Worm (Caenorhabditis elegans) whole organism, L3 larva: ENCODE data around the gene pir-2.

Experiments
- R02D3.7 ChIP-seq: fragments of 150-350 bp; optimal IDR thresholded peaks from 2 replicates; lab custom pipeline; 2014; ENCODE audit warnings: missing biosample characterization, missing genetic modification characterization
- ZK546.5 ChIP-seq: sonication (generic microtip); optimal IDR thresholded peaks from 2 replicates; lab custom pipeline; 2017; ENCODE audit warnings: missing biosample characterization, missing genetic modification characterization
- aly-2 ChIP-seq: fragments of 150-350 bp; optimal IDR thresholded peaks from 2 replicates; lab custom pipeline; 2014; ENCODE audit warnings: missing biosample characterization, missing genetic modification characterization
- ceh-16 ChIP-seq: sonication (generic microtip); optimal IDR thresholded peaks from 2 replicates; lab custom pipeline; 2017; ENCODE audit warnings: missing biosample characterization, missing genetic modification characterization
- ceh-82 ChIP-seq: fragments of 150-350 bp; optimal IDR thresholded peaks from 2 replicates; lab custom pipeline; 2014; ENCODE audit warnings: missing biosample characterization, missing genetic modification characterization
- egl-27 ChIP-seq: sonication (generic microtip); optimal IDR thresholded peaks from 4 replicates; lab custom pipeline; 2017; ENCODE audit warnings: missing biosample characterization, missing genetic modification reagents, missing genetic modification characterization
- egl-5 ChIP-seq: fragments of 150-350 bp; optimal IDR thresholded peaks from 2 replicates; lab custom pipeline; 2017; ENCODE audit warnings: missing biosample characterization, missing genetic modification reagents, missing genetic modification characterization, inconsistent platforms
- elt-1 ChIP-seq: fragments of 150-350 bp; optimal IDR thresholded peaks from 2 replicates; lab custom pipeline; 2014; ENCODE audit warnings: missing biosample characterization, missing genetic modification characterization
- elt-2 ChIP-seq: sonication (generic microtip); optimal IDR thresholded peaks from 2 replicates; lab custom pipeline; 2016; ENCODE audit warnings: missing genetic modification reagents, mild to moderate bottlenecking, missing genetic modification characterization, missing compliant biosample characterization
- eor-1 ChIP-seq, 2 experiments: fragments of 150-350 bp; optimal IDR thresholded peaks; 2 replicates each; lab custom pipeline; 2014 to 2018; ENCODE audit warnings: missing biosample characterization in 2 of 2, missing genetic modification characterization in 2 of 2
- fkh-10 ChIP-seq: sonication (generic microtip); optimal IDR thresholded peaks from 2 replicates; lab custom pipeline; 2017; ENCODE audit warnings: missing biosample characterization, missing genetic modification reagents, missing genetic modification characterization
- fkh-2 ChIP-seq: fragments of 150-350 bp; optimal IDR thresholded peaks from 2 replicates; lab custom pipeline; 2014; ENCODE audit warnings: missing biosample characterization, missing genetic modification reagents, missing genetic modification characterization
- fos-1 ChIP-seq: fragments of 150-350 bp; optimal IDR thresholded peaks from 2 replicates; lab custom pipeline; 2014; ENCODE audit warnings: missing biosample characterization, missing genetic modification characterization
- hmg-11 ChIP-seq: sonication (generic microtip); optimal IDR thresholded peaks from 2 replicates; lab custom pipeline; 2016; ENCODE audit warnings: missing genetic modification characterization, missing compliant biosample characterization
- jun-1 ChIP-seq: fragments of 150-350 bp; optimal IDR thresholded peaks from 2 replicates; lab custom pipeline; 2014; ENCODE audit warnings: missing biosample characterization, missing genetic modification reagents, missing genetic modification characterization
- lin-15B ChIP-seq: fragments of 150-350 bp; optimal IDR thresholded peaks from 2 replicates; lab custom pipeline; 2014; ENCODE audit warnings: missing biosample characterization, missing genetic modification characterization
- lin-39 ChIP-seq: fragments of 150-350 bp; optimal IDR thresholded peaks from 2 replicates; lab custom pipeline; 2018; ENCODE audit warnings: missing biosample characterization, missing genetic modification reagents, missing genetic modification characterization
- lsy-12 ChIP-seq: sonication (generic microtip); optimal IDR thresholded peaks from 2 replicates; lab custom pipeline; 2016; ENCODE audit warnings: mild to moderate bottlenecking, missing genetic modification characterization, missing compliant biosample characterization
- mml-1 ChIP-seq: fragments of 150-350 bp; sonication (generic microtip); optimal IDR thresholded peaks from 3 replicates; lab custom pipeline; 2014; ENCODE audit warnings: missing biosample characterization, missing genetic modification characterization
- nfya-1 ChIP-seq: sonication (generic microtip); optimal IDR thresholded peaks from 2 replicates; lab custom pipeline; 2017; ENCODE audit warnings: missing genetic modification characterization, mild to moderate bottlenecking, missing compliant biosample characterization, antibody characterized with exemption, moderate library complexity; ENCODE audit not compliant: insufficient read depth
- nhr-11 ChIP-seq: fragments of 150-350 bp; optimal IDR thresholded peaks from 2 replicates; lab custom pipeline; 2014; ENCODE audit warnings: missing biosample characterization, missing genetic modification characterization
- nhr-25 ChIP-seq: sonication (generic microtip); optimal IDR thresholded peaks from 2 replicates; lab custom pipeline; 2017; ENCODE audit warnings: missing biosample characterization, missing genetic modification characterization
- nhr-28 ChIP-seq: fragments of 150-350 bp; optimal IDR thresholded peaks from 2 replicates; lab custom pipeline; 2014; ENCODE audit warnings: missing biosample characterization, missing genetic modification characterization
- nhr-43 ChIP-seq: sonication (generic microtip); optimal IDR thresholded peaks from 2 replicates; lab custom pipeline; 2016; ENCODE audit warnings: mild to moderate bottlenecking, missing genetic modification characterization, missing compliant biosample characterization; ENCODE audit not compliant: poor library complexity, severe bottlenecking
- nhr-67 ChIP-seq: fragments of 150-350 bp; optimal IDR thresholded peaks from 2 replicates; lab custom pipeline; 2014; ENCODE audit warnings: missing biosample characterization, missing genetic modification characterization
- nhr-76 ChIP-seq: fragments of 150-350 bp; sonication (generic microtip); optimal IDR thresholded peaks from 5 replicates; lab custom pipeline; 2014; ENCODE audit warnings: missing biosample characterization, missing genetic modification characterization
- nhr-77 ChIP-seq: fragments of 150-350 bp; optimal IDR thresholded peaks from 2 replicates; lab custom pipeline; 2014; ENCODE audit warnings: missing biosample characterization, missing genetic modification characterization
- pha-4 ChIP-seq: fragments of 150-350 bp; optimal IDR thresholded peaks from 2 replicates; lab custom pipeline; 2014; ENCODE audit warnings: missing biosample characterization, missing genetic modification reagents, missing genetic modification characterization
- pqm-1 ChIP-seq: fragments of 150-350 bp; optimal IDR thresholded peaks from 2 replicates; lab custom pipeline; 2017; ENCODE audit warnings: missing biosample characterization, missing genetic modification characterization, inconsistent platforms
- sea-2 ChIP-seq: fragments of 150-350 bp; sonication (generic microtip); optimal IDR thresholded peaks from 4 replicates; lab custom pipeline; 2014; ENCODE audit warnings: missing biosample characterization, missing genetic modification reagents, missing genetic modification characterization
- snpc-4 ChIP-seq: fragments of 150-350 bp; optimal IDR thresholded peaks from 2 replicates; lab custom pipeline; 2014; ENCODE audit warnings: missing biosample characterization, missing genetic modification characterization
- unc-39 ChIP-seq: sonication (generic microtip); optimal IDR thresholded peaks from 4 replicates; lab custom pipeline; 2017; ENCODE audit warnings: missing biosample characterization, missing genetic modification characterization
- unc-62 ChIP-seq: fragments of 150-350 bp; sonication (generic microtip); optimal IDR thresholded peaks from 4 replicates; lab custom pipeline; 2014; ENCODE audit warnings: missing biosample characterization, missing genetic modification reagents, missing genetic modification characterization
- zag-1 ChIP-seq: fragments of 150-350 bp; optimal IDR thresholded peaks from 2 replicates; lab custom pipeline; 2014; ENCODE audit warnings: missing biosample characterization, missing genetic modification characterization
- ztf-11 ChIP-seq: fragments of 150-350 bp; optimal IDR thresholded peaks from 2 replicates; lab custom pipeline; 2014; ENCODE audit warnings: missing biosample characterization, missing genetic modification characterization

Gene pir-2

DNA sequence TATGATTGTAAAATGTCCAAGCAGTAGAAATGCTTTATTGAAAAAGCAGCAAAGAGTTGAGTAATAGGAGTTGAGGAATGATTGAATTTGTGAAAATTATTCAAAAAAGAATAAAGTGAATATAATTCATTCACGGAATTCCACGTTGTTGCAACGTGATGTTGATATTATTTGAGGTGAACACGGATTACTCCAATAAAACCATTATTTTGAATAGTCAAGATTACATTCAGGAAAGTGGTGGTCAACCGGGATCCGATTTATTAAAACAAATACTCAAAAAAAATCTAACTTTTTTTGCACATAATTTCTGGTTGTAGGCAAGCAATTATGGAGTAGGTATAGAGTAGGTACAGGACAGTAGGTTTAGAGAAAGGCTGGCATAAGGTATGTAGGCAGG, 41.9 kb upstream of the pir-2 start, which contains the start of gene bre-3:
Gene bre-3, minus strand, starts transcription at position 101 of the 400 bp plus-strand sequence.
- no peak for TF ChIP-seq lin-39 (tag; lab: Kevin White, UChicago)
- no peak for TF ChIP-seq R02D3.7 (tag; lab: Kevin White, UChicago)
- no peak for TF ChIP-seq ZK546.5 (tag; lab: Kevin White, UChicago)
- TF ChIP-seq nhr-77, result no peak
- no peak for TF ChIP-seq unc-62
- TF ChIP-seq ztf-11, result no peak
- TF ChIP-seq nhr-28 (tag; lab: Kevin White, UChicago), result no peak
- TF ChIP-seq unc-39, result no peak
- no peak for TF ChIP-seq eor-1 (tag; optimal IDR thresholded peaks at IDR 0.05; lab: Kevin White, UChicago)
- TF ChIP-seq pqm-1 (tag; lab: Kevin White, UChicago), result no peak

DNA sequence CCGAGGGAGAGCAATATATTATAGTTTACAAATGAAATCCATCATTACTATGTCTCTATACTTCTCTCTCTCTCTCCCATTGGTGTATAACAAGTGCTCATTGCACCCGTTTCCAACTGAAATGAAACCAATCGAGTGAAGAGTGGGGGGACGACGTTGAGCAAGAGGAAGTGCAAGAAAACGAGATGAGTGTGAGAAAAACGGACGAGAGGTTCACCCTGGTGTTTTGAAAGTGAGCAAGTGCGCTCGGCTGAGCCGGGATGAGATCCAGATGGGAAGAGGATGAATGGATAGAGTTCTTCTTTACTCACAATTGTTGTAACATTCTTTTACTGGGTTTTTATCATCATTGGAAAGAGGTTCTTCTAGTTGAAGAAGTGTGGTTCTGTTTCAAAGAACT, 40.3 kb upstream of the pir-2 start:
- TF ChIP-seq lin-15B (tag; lab: Kevin White, UChicago) (peak; percentile 57), lin-39 (tag; lab: Kevin White, UChicago) (peak; percentile 0), nfya-1 (peak; percentile 65), ztf-11 (no peak)

ce11 chrIII:9482423-9482993, 39.1 kb upstream of the pir-2 start:
- TF ChIP-seq pha-4 (tag; lab: Kevin White, UChicago) (peak; percentile 18), elt-1 (tag; lab: Kevin White, UChicago) (no peak), nhr-43 (tag; lab: Kevin White, UChicago) (no peak), nhr-76 (tag; lab: Kevin White, UChicago) (no peak), nhr-25 (peak; percentile 53), unc-39 (no peak), fkh-10 (GFP tag; lab: Kevin White, UChicago) (no peak), fos-1 (tag; lab: Kevin White, UChicago) (no peak), egl-5 (no peak), mml-1 (no peak)

ce11 chrIII:9476564-9476963, 33.1 kb upstream of the pir-2 start:
- no peak for TF ChIP-seq jun-1 (tag; lab: Kevin White, UChicago)
- no peak for TF ChIP-seq nhr-77
- TF ChIP-seq elt-2, result peak; percentile 18
- TF ChIP-seq pqm-1 (tag; lab: Kevin White, UChicago), result peak; percentile 17
- no peak for TF ChIP-seq zag-1 (tag; lab: Kevin White, UChicago)
- TF ChIP-seq, all 47 proteins: peak for 2

DNA sequence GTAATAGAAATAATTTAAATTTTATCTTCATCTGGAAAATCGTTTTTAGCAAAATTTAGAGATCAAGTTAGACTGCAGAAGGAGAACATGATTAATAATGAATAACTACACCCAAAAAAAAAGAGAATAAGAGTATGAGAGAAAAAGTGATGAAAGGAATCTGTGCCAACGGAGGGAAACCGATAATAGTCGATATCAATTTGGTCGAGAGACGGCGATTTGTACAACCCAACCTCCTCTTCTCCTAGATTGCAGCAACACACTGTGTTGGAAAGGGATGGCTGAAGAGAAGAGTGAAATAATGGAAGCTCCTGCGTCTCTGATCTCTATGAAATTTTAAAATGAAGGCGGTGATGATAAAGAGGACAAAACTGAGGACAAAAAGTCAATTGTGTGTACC, 31.1 kb upstream of the pir-2 start:
- no peak for TF ChIP-seq egl-27
- no peak for TF ChIP-seq sea-2 (GFP tag; lab: Kevin White, UChicago)
- no peak for TF ChIP-seq nhr-77
- no peak for TF ChIP-seq nhr-25
- TF ChIP-seq pqm-1 (tag; lab: Kevin White, UChicago), result peak; percentile 20
- TF ChIP-seq nhr-43 (tag; lab: Kevin White, UChicago), result no peak
- TF ChIP-seq nhr-67 (tag; lab: Kevin White, UChicago), result no peak
- peak; percentile 77 for TF ChIP-seq elt-2
- TF ChIP-seq aly-2 (tag; lab: Kevin White, UChicago), result no peak
- TF ChIP-seq jun-1 (tag; lab: Kevin White, UChicago), result peak; percentile 85

ce11 chrIII:9472464-9472863, 29.0 kb upstream of the pir-2 start:
- TF ChIP-seq elt-2 (peak; percentile 44), unc-62 (no peak)
- TF ChIP-seq, all 47 proteins: peak for 1

DNA sequence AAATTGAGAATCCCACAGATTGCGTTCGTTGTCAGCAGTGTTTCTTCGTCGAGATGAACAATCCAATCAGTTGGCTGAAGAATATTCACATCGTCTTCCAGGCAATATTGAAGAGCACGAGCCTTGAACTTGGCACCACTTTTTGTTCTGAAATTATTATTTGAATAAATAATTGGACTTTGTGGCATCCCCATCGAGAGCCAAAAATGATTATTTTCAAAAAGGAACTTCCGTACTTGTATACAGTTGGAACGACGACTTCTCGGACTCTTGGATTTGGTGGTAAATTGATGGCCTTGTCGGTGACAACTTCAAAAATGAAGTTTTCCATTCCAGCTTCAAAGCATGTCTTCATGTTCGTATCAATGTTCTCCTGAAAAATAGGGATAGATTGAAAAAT, 28.6 kb upstream of the pir-2 start:
- TF ChIP-seq nfya-1 (no peak), pha-4 (tag; lab: Kevin White, UChicago) (no peak), nhr-77 (no peak), R02D3.7 (tag; lab: Kevin White, UChicago) (no peak), ceh-82 (tag; lab: Kevin White, UChicago) (no peak), snpc-4 (no peak), hmg-11 (tag; lab: Kevin White, UChicago) (no peak), nhr-11 (tag; lab: Kevin White, UChicago) (no peak), eor-1 (tag; optimal IDR thresholded peaks at IDR 0.05; lab: Kevin White, UChicago) (no peak), ceh-16 (tag; lab: Kevin White, UChicago) (no peak), mml-1 (no peak), lin-39 (tag; lab: Kevin White, UChicago) (no peak), zag-1 (tag; lab: Kevin White, UChicago) (no peak), fkh-2 (tag; lab: Kevin White, UChicago) (no peak), fkh-10 (GFP tag; lab: Kevin White, UChicago) (no peak), nhr-28 (tag; lab: Kevin White, UChicago) (no peak), lsy-12 (tag; lab: Kevin White, UChicago) (no peak), lin-15B (tag; lab: Kevin White, UChicago) (no peak)
